Fruit fly (Drosophila melanogaster): ENCODE data around the gene CG17734.

Gene CG17734

DNA sequence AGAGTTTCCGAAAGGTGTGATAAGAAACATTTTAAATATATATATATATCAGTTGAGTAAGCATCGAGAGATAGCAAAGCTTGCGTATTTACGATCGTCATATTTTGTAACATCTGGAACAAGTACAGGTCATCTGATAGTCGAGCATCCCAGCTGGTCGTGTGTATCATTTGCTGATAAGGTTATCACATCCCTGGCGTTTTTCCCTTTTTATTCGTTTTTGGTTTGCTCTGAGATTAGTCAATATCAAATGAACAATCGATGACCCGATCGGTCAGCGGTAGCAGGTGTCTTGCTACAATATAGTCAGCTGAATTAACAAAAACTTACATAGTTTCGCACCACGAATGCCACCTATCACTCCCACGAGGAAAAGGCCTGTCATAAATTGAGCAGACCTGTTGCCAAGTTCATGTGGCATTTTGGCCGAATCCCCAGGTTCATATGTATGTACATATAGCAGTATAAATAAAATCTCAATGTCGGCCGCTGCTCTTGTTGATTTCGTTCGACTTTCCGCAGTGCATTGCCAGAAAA is 42.8 kb downstream of the CG17734 start (continued):
- TF ChIP-seq Jarid2 (GFP tag; optimal IDR thresholded peaks at IDR 0.05) = no peak
- TF ChIP-seq CG33213 (GFP tag; optimal IDR thresholded peaks at IDR 0.05) = no peak
- no peak for TF ChIP-seq CG10543 (GFP tag; optimal IDR thresholded peaks at IDR 0.05)
- no peak for TF ChIP-seq pum (GFP tag; optimal IDR thresholded peaks at IDR 0.05)
- TF ChIP-seq CG34376 (GFP tag; optimal IDR thresholded peaks at IDR 0.05) = peak; percentile 49
- peak; percentile 14 for TF ChIP-seq CG2116 (GFP tag; optimal IDR thresholded peaks at IDR 0.05)
- no peak for TF ChIP-seq CG3065 (GFP tag; optimal IDR thresholded peaks at IDR 0.05)
- peak; percentile 33 for TF ChIP-seq CG9437 (GFP tag; optimal IDR thresholded peaks at IDR 0.05)
- TF ChIP-seq zfh1 (GFP tag; IDR thresholded peaks at IDR 0.05) = peak; percentile 58; the same call in 1 of the 3 replicates
- TF ChIP-seq CG7357 (GFP tag; IDR thresholded peaks at IDR 0.05) = peak; percentile 40; the same call in 1 of the 3 replicates
- TF ChIP-seq dysf (GFP tag; IDR thresholded peaks at IDR 0.05) = peak; percentile 73
- TF ChIP-seq sisA (GFP tag; IDR thresholded peaks at IDR 0.05) = peak; percentile 55
- TF ChIP-seq unc-4 (GFP tag; IDR thresholded peaks at IDR 0.05; ENCODE audit: partially characterized antibody) = no peak
- TF ChIP-seq pita (GFP tag; optimal IDR thresholded peaks at IDR 0.05) = no peak
- TF ChIP-seq dati (GFP tag; IDR thresholded peaks at IDR 0.05) = no peak
- TF ChIP-seq Lim3 (GFP tag; IDR thresholded peaks at IDR 0.05) = no peak
- TF ChIP-seq CG34422 (GFP tag; IDR thresholded peaks at IDR 0.05) = 0 out of 3 replicates have a peak, but pooled peaks have one; percentile 9
- TF ChIP-seq Sox100B (GFP tag; optimal IDR thresholded peaks at IDR 0.05) = no peak
- TF ChIP-seq Doc3 (GFP tag; IDR thresholded peaks at IDR 0.05; ENCODE audit: partially characterized antibody) = no peak
- TF ChIP-seq CG16863 (GFP tag; optimal IDR thresholded peaks at IDR 0.05) = no peak
- TF ChIP-seq Nf-YB (GFP tag; optimal IDR thresholded peaks at IDR 0.05) = no peak
- TF ChIP-seq klu (GFP tag; IDR thresholded peaks at IDR 0.05) = no peak
- no peak for TF ChIP-seq HLHmδ (GFP tag; optimal IDR thresholded peaks at IDR 0.05)
- no peak for TF ChIP-seq ac (GFP tag; optimal IDR thresholded peaks at IDR 0.05)
- no peak for TF ChIP-seq CG8478 (optimal IDR thresholded peaks at IDR 0.05)
- TF ChIP-seq C15 (GFP tag; IDR thresholded peaks at IDR 0.05) = no peak
- TF ChIP-seq toy (GFP tag; IDR thresholded peaks at IDR 0.05) = no peak
- no peak for TF ChIP-seq HLH54F (GFP tag; optimal IDR thresholded peaks at IDR 0.05)
- peak; percentile 76 for TF ChIP-seq slbo (GFP tag; IDR thresholded peaks at IDR 0.05)
- peak; percentile 42; the same call in 1 of the 3 replicates for TF ChIP-seq HLH4C (GFP tag; IDR thresholded peaks at IDR 0.05; ENCODE audit: partially characterized antibody)
- TF ChIP-seq jumu (GFP tag; optimal IDR thresholded peaks at IDR 0.05) = no peak
- TF ChIP-seq ttk (GFP tag; IDR thresholded peaks at IDR 0.05) = peak; percentile 52
- TF ChIP-seq kay (GFP tag; optimal IDR thresholded peaks at IDR 0.05) = peak; percentile 53
- TF ChIP-seq Dek (tag; optimal IDR thresholded peaks at IDR 0.05) = peak; percentile 75
- TF ChIP-seq Vsx1 (GFP tag; optimal IDR thresholded peaks at IDR 0.05) = no peak
- no peak for TF ChIP-seq psq (GFP tag; optimal IDR thresholded peaks at IDR 0.05)
- no peak for TF ChIP-seq CG4404 (GFP tag; IDR thresholded peaks at IDR 0.05)
- TF ChIP-seq CG30403 (GFP tag; optimal IDR thresholded peaks at IDR 0.05) = peak; percentile 59
- TF ChIP-seq Camta (GFP tag; optimal IDR thresholded peaks at IDR 0.05) = no peak
- TF ChIP-seq zfh2 (GFP tag; optimal IDR thresholded peaks at IDR 0.05) = peak; percentile 28
- no peak for TF ChIP-seq Atf-2 (GFP tag; optimal IDR thresholded peaks at IDR 0.05)
- TF ChIP-seq onecut (GFP tag; IDR thresholded peaks at IDR 0.05) = no peak
- no peak for TF ChIP-seq CG8359 (GFP tag; optimal IDR thresholded peaks at IDR 0.05; ENCODE audit: borderline replicate concordance)
- no peak for TF ChIP-seq tna (GFP tag; IDR thresholded peaks at IDR 0.05; ENCODE audit: partially characterized antibody)
- TF ChIP-seq unpg (GFP tag; optimal IDR thresholded peaks at IDR 0.05) = peak; percentile 58
- TF ChIP-seq Lhr (GFP tag; optimal IDR thresholded peaks at IDR 0.05) = no peak
- peak; percentile 76 for TF ChIP-seq corto (GFP tag; optimal IDR thresholded peaks at IDR 0.05)
- TF ChIP-seq CG15479 (GFP tag; optimal IDR thresholded peaks at IDR 0.05) = no peak
- peak; percentile 35 for TF ChIP-seq CG6813 (GFP tag; optimal IDR thresholded peaks at IDR 0.05)
- no peak for TF ChIP-seq nerfin-2 (GFP tag; IDR thresholded peaks at IDR 0.05; ENCODE audit: partially characterized antibody)
- TF ChIP-seq dm (GFP tag; optimal IDR thresholded peaks at IDR 0.05) = no peak
